Worm (Caenorhabditis elegans) whole organism, young adult: ENCODE measurements around the gene C04E6.7.

Source experiments
- B0035.1 ChIP-seq: sonication (generic microtip); optimal IDR thresholded peaks from 2 replicates; lab custom pipeline; 2016; ENCODE audit warnings: missing genetic modification characterization, mild to moderate bottlenecking, missing compliant biosample characterization, missing genotype, missing genetic modification reagents
- B0261.1 ChIP-seq: sonication (generic microtip); optimal IDR thresholded peaks from 2 replicates; lab custom pipeline; 2016; ENCODE audit warnings: mild to moderate bottlenecking, missing genetic modification characterization, moderate library complexity, missing compliant biosample characterization
- B0336.3 ChIP-seq: fragments of 200-800 bp; sonication (Bioruptor generic); IDR thresholded peaks from 2 replicates; pipeline ENCODE4 v1.3.6; 2022; ENCODE audit warnings: missing genetic modification characterization, missing compliant biosample characterization
- F23B12.7 ChIP-seq: sonication (generic microtip); optimal IDR thresholded peaks from 2 replicates; lab custom pipeline; 2017; ENCODE audit warnings: missing genetic modification characterization, mild to moderate bottlenecking, missing compliant biosample characterization, antibody characterized with exemption, moderate library complexity; ENCODE audit not compliant: insufficient read depth
- F33H1.4 ChIP-seq: fragments of 200-800 bp; sonication (Bioruptor generic); IDR thresholded peaks from 2 replicates; pipeline ENCODE4 v1.3.6; 2022; ENCODE audit warnings: missing genetic modification reagents, missing genetic modification characterization, missing compliant biosample characterization
- F37B4.10 ChIP-seq: fragments of 200-800 bp; sonication (Bioruptor generic); IDR thresholded peaks from 2 replicates; pipeline ENCODE4 v1.3.6; 2022; ENCODE audit warnings: missing genetic modification characterization, missing compliant biosample characterization
- F39B2.1 ChIP-seq: fragments of 200-800 bp; sonication (Bioruptor generic); IDR thresholded peaks from 2 replicates; pipeline ENCODE4 v1.3.6; 2022; ENCODE audit warnings: missing genetic modification reagents, missing genetic modification characterization, missing compliant biosample characterization
- F52B5.7 ChIP-seq: sonication (generic microtip); optimal IDR thresholded peaks from 2 replicates; lab custom pipeline; 2016; ENCODE audit warnings: mild to moderate bottlenecking, missing genetic modification characterization, missing compliant biosample characterization
- K11D2.4 ChIP-seq: fragments of 200-800 bp; sonication (Bioruptor generic); IDR thresholded peaks from 2 replicates; pipeline ENCODE4 v1.3.6; 2022; ENCODE audit warnings: missing genetic modification reagents, missing genetic modification characterization, missing compliant biosample characterization
- Y53F4B.3 ChIP-seq: fragments of 200-800 bp; sonication (Bioruptor generic); IDR thresholded peaks from 2 replicates; pipeline ENCODE4 v1.3.6; 2022; ENCODE audit warnings: missing genetic modification reagents, missing genetic modification characterization, missing compliant biosample characterization
- Y56A3A.18 ChIP-seq: fragments of 200-800 bp; sonication (Bioruptor generic); IDR thresholded peaks from 2 replicates; pipeline ENCODE4 v1.3.6; 2022; ENCODE audit warnings: missing genetic modification reagents, missing genetic modification characterization, missing compliant biosample characterization
- Y79H2A.3 ChIP-seq: fragments of 200-800 bp; sonication (Bioruptor generic); conservative IDR thresholded peaks from 2 replicates; pipeline ENCODE4 v1.3.6; 2022; ENCODE audit warnings: missing genetic modification reagents, missing genetic modification characterization, missing compliant biosample characterization
- akir-1 ChIP-seq: fragments of 200-800 bp; sonication (Bioruptor generic); optimal IDR thresholded peaks from 2 replicates; lab custom pipeline; 2018; ENCODE audit warnings: mild to moderate bottlenecking, missing genetic modification characterization, moderate library complexity, missing compliant biosample characterization
- athp-1 ChIP-seq: sonication (generic microtip); optimal IDR thresholded peaks from 2 replicates; lab custom pipeline; 2017; ENCODE audit warnings: mild to moderate bottlenecking, missing genetic modification characterization, missing compliant biosample characterization
- attf-3 ChIP-seq: fragments of 200-800 bp; sonication (Bioruptor generic); conservative IDR thresholded peaks from 2 replicates; pipeline ENCODE4 v1.3.6; 2022; ENCODE audit warnings: missing genetic modification reagents, missing genetic modification characterization, missing compliant biosample characterization
- cebp-2 ChIP-seq: fragments of 200-800 bp; sonication (Bioruptor generic); IDR thresholded peaks from 2 replicates; pipeline ENCODE4 v1.3.6; 2022; ENCODE audit warnings: missing genetic modification characterization, missing compliant biosample characterization
- die-1 ChIP-seq: sonication (generic microtip); optimal IDR thresholded peaks from 2 replicates; lab custom pipeline; 2016; ENCODE audit warnings: missing genotype, mild to moderate bottlenecking, missing genetic modification characterization, missing compliant biosample characterization
- dox-1 ChIP-seq: fragments of 200-800 bp; sonication (Bioruptor generic); IDR thresholded peaks from 2 replicates; pipeline ENCODE4 v1.3.6; 2022; ENCODE audit warnings: missing genetic modification reagents, missing genetic modification characterization, missing compliant biosample characterization
- egl-44 ChIP-seq: fragments of 200-800 bp; sonication (Bioruptor generic); IDR thresholded peaks from 2 replicates; pipeline ENCODE4 v1.3.6; 2022; ENCODE audit warnings: missing genetic modification reagents, missing genetic modification characterization, missing compliant biosample characterization
- him-1 ChIP-seq: sonication (generic microtip); optimal IDR thresholded peaks from 2 replicates; lab custom pipeline; 2016; ENCODE audit warnings: missing genotype, missing genetic modification reagents, missing genetic modification characterization, missing compliant biosample characterization
- hlh-26 ChIP-seq: fragments of 200-800 bp; sonication (Bioruptor generic); conservative IDR thresholded peaks from 2 replicates; pipeline ENCODE4 v1.3.6; 2022; ENCODE audit warnings: missing genetic modification reagents, missing genetic modification characterization, missing compliant biosample characterization
- hrde-1 ChIP-seq: sonication (generic microtip); optimal IDR thresholded peaks from 2 replicates; lab custom pipeline; 2016; ENCODE audit warnings: missing genetic modification characterization, mild to moderate bottlenecking, missing compliant biosample characterization, moderate library complexity, missing genotype, missing genetic modification reagents, borderline replicate concordance
- hsf-1 ChIP-seq: fragments of 200-800 bp; sonication (Bioruptor generic); IDR thresholded peaks from 2 replicates; pipeline ENCODE4 v1.3.6; 2022; ENCODE audit warnings: missing genetic modification reagents, missing genetic modification characterization, missing compliant biosample characterization
- lir-1 ChIP-seq: fragments of 200-800 bp; sonication (Bioruptor generic); conservative IDR thresholded peaks from 2 replicates; pipeline ENCODE4 v1.3.6; 2022; ENCODE audit warnings: missing genetic modification reagents, missing genetic modification characterization, missing compliant biosample characterization
- lsy-27 ChIP-seq: sonication (generic microtip); optimal IDR thresholded peaks from 2 replicates; lab custom pipeline; 2017; ENCODE audit warnings: missing genetic modification characterization, mild to moderate bottlenecking, missing compliant biosample characterization, antibody characterized with exemption, missing genotype, borderline replicate concordance; ENCODE audit not compliant: insufficient read depth
- mes-4 ChIP-seq: sonication (generic microtip); optimal IDR thresholded peaks from 2 replicates; lab custom pipeline; 2016; ENCODE audit warnings: missing genotype, missing genetic modification characterization, missing compliant biosample characterization
- nfya-2 ChIP-seq: fragments of 200-800 bp; sonication (Bioruptor generic); IDR thresholded peaks from 2 replicates; pipeline ENCODE4 v1.3.6; 2022; ENCODE audit warnings: missing genetic modification reagents, missing genetic modification characterization, missing compliant biosample characterization
- nhr-120 ChIP-seq: fragments of 200-800 bp; sonication (Bioruptor generic); IDR thresholded peaks from 2 replicates; pipeline ENCODE4 v1.3.6; 2022; ENCODE audit warnings: missing genetic modification characterization, missing compliant biosample characterization
- nhr-27 ChIP-seq: fragments of 200-800 bp; sonication (Bioruptor generic); optimal IDR thresholded peaks from 2 replicates; lab custom pipeline; 2018; ENCODE audit warnings: mild to moderate bottlenecking, missing genetic modification characterization, moderate library complexity, missing compliant biosample characterization
- rec-8 ChIP-seq, 2 experiments: sonication (generic microtip); optimal IDR thresholded peaks; 2 replicates each; lab custom pipeline; 2016; ENCODE audit warnings: mild to moderate bottlenecking in 2 of 2, missing genetic modification characterization in 2 of 2, missing genetic modification reagents in 2 of 2, missing genotype in 2 of 2, missing biosample characterization in 1 of 2, missing compliant biosample characterization in 1 of 2, moderate library complexity in 1 of 2
- snpc-4 ChIP-seq, 5 experiments: fragments of 150-350 bp in 1 of 5; sonication (generic microtip) in 4 of 5; optimal IDR thresholded peaks; 2 replicates each; lab custom pipeline; 2014 to 2018; ENCODE audit warnings: missing genetic modification characterization in 5 of 5, missing biosample characterization in 3 of 5, antibody characterized with exemption in 2 of 5, mild to moderate bottlenecking in 2 of 5, missing compliant biosample characterization in 2 of 5, missing genotype in 2 of 5, moderate library complexity in 2 of 5, missing genetic modification reagents in 1 of 5
- sptf-2 ChIP-seq: fragments of 200-800 bp; sonication (Bioruptor generic); optimal IDR thresholded peaks from 2 replicates; lab custom pipeline; 2018; ENCODE audit warnings: mild to moderate bottlenecking, missing genetic modification characterization, missing compliant biosample characterization
- tlf-1 ChIP-seq: fragments of 200-800 bp; sonication (Bioruptor generic); optimal IDR thresholded peaks from 2 replicates; lab custom pipeline; 2018; ENCODE audit warnings: mild to moderate bottlenecking, missing genetic modification characterization, missing compliant biosample characterization
- ztf-26 ChIP-seq: sonication (generic microtip); optimal IDR thresholded peaks from 2 replicates; lab custom pipeline; 2017; ENCODE audit warnings: missing genetic modification characterization, missing compliant biosample characterization
- ztf-6 ChIP-seq: fragments of 200-800 bp; sonication (Bioruptor generic); IDR thresholded peaks from 2 replicates; pipeline ENCODE4 v1.3.6; 2022; ENCODE audit warnings: missing genetic modification reagents, missing genetic modification characterization, missing compliant biosample characterization

C04E6.7 gene

DNA sequence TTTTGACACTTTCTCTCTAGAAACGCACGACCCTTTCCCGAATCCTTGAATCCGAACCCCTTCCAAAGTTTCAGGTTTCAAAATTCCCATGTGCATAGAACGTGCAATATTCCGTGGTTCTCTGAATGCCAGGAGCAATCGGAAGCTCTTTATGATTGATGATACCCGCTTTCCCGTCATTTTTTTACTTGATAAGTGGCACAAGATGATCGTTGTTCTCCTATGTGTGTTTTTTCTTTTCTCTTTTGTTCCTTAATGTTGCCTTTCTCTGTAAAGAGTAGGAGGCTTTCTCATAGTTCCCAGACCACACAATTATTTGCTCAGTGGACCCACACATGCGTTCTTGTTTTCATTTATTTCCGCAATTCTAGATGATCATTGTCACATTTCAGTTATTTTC lies 4.3 kb upstream of the C04E6.7 start:
- TF ChIP-seq Y79H2A.3 (GFP tag; lab: Robert Waterston, UW): no peak

- TF ChIP-seq die-1 (no peak), F39B2.1 (GFP tag; lab: Robert Waterston, UW) (no peak), K11D2.4 (no peak), B0261.1 (tag; lab: Kevin White, UChicago) (no peak), ztf-6 (GFP tag; lab: Robert Waterston, UW) (no peak), snpc-4 (GFP tag; optimal IDR thresholded peaks at IDR 0.05; lab: Kevin White, UChicago) (no peak), snpc-4 (tag; optimal IDR thresholded peaks at IDR 0.05; lab: Kevin White, UChicago) (no peak), egl-44 (GFP tag; lab: Robert Waterston, UW) (no peak), ztf-26 (tag; lab: Kevin White, UChicago) (no peak)
These were observed 1.9 kb upstream of the C04E6.7 start for ce11 chrV:5891204-5891603.

ce11 chrV:5895021-5895420 lies 1.9 kb downstream of the C04E6.7 start, which contains the start of gene grd-9:
Gene grd-9, plus strand, starts transcription at chrV:5895321.
- no peak for TF ChIP-seq lir-1
- TF ChIP-seq B0035.1 (tag; lab: Kevin White, UChicago): no peak
- no peak for TF ChIP-seq hrde-1 (tag; lab: Kevin White, UChicago)
- TF ChIP-seq attf-3 (GFP tag; lab: Robert Waterston, UW): no peak

DNA sequence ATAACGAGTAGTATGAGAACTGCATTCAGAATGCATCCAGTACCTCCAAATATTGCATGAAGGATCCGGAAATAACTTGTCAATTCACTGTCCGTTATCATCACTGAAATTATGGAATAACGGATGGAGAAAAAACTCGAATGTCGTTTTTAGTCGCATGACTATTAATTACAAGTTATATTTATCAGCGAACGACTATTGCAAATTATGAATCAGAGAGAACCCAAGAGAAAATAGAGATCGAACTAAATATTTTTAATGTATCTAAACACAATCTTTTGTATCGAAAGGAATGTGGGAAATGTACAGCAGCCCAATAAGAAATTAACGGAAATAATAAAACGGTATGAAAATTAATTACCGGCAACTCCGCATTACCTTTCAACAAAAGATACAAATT lies 6.8 kb downstream of the C04E6.7 start, which contains the start of gene srd-16:
Gene srd-16, minus strand, starts transcription at position 101 of the 400 bp plus-strand sequence.
- TF ChIP-seq sptf-2 (GFP tag; lab: Kevin White, UChicago): no peak
- no peak for TF ChIP-seq rec-8 (tag; optimal IDR thresholded peaks at IDR 0.05; lab: Kevin White, UChicago)
- TF ChIP-seq F37B4.10 (GFP tag; lab: Robert Waterston, UW): no peak
- TF ChIP-seq hsf-1 (GFP tag; lab: Robert Waterston, UW): no peak
- no peak for TF ChIP-seq mes-4 (tag; lab: Kevin White, UChicago)
- TF ChIP-seq K11D2.4: no peak
- TF ChIP-seq hlh-26 (GFP tag; lab: Robert Waterston, UW): no peak
- no peak for TF ChIP-seq Y53F4B.3 (GFP tag; lab: Robert Waterston, UW)
- no peak for TF ChIP-seq nfya-2 (GFP tag; lab: Robert Waterston, UW)
- TF ChIP-seq akir-1: no peak
- TF ChIP-seq dox-1 (GFP tag; lab: Robert Waterston, UW): no peak
- no peak for TF ChIP-seq B0336.3 (GFP tag; lab: Robert Waterston, UW)
- no peak for TF ChIP-seq nhr-120 (GFP tag; lab: Robert Waterston, UW)
- TF ChIP-seq, all 124 proteins: peak for 0

ce11 chrV:5901833-5902232 lies 8.7 kb downstream of the C04E6.7 start, which contains the start of gene C04E6.5:
Gene C04E6.5, plus strand, starts transcription at chrV:5902133.
- TF ChIP-seq nhr-27 (tag; lab: Kevin White, UChicago): no peak
- TF ChIP-seq him-1 (tag; lab: Kevin White, UChicago): no peak
- TF ChIP-seq F23B12.7: no peak
- TF ChIP-seq cebp-2 (GFP tag; lab: Robert Waterston, UW): no peak
- TF ChIP-seq F33H1.4 (GFP tag; lab: Robert Waterston, UW): no peak
- no peak for TF ChIP-seq lsy-27 (tag; lab: Kevin White, UChicago)
- no peak for TF ChIP-seq Y56A3A.18
- no peak for TF ChIP-seq athp-1
- TF ChIP-seq tlf-1 (GFP tag; lab: Kevin White, UChicago): no peak
- no peak for TF ChIP-seq F52B5.7
